Worm (Caenorhabditis elegans) whole organism, L1 larva: ENCODE measurements around the gene clik-2.

Experiments
- ama-1 ChIP-seq: fragments of 150-350 bp; optimal IDR thresholded peaks from 2 replicates; lab custom pipeline; 2014
- ceh-90 ChIP-seq: sonication (generic microtip); optimal IDR thresholded peaks from 2 replicates; lab custom pipeline; 2016; ENCODE audit warnings: missing genetic modification characterization, missing compliant biosample characterization
- fos-1 ChIP-seq: fragments of 150-350 bp; optimal IDR thresholded peaks from 2 replicates; lab custom pipeline; 2014; ENCODE audit warnings: missing biosample characterization, missing genetic modification characterization
- nhr-11 ChIP-seq: fragments of 150-350 bp; optimal IDR thresholded peaks from 2 replicates; lab custom pipeline; 2014; ENCODE audit warnings: missing biosample characterization, missing genetic modification characterization
- nhr-77 ChIP-seq: fragments of 150-350 bp; optimal IDR thresholded peaks from 2 replicates; lab custom pipeline; 2014; ENCODE audit warnings: missing biosample characterization, missing genetic modification characterization
- unc-62 ChIP-seq: fragments of 150-350 bp; optimal IDR thresholded peaks from 2 replicates; lab custom pipeline; 2014; ENCODE audit warnings: missing biosample characterization, missing genetic modification reagents, missing genetic modification characterization
- ztf-4 ChIP-seq: fragments of 150-350 bp; optimal IDR thresholded peaks from 2 replicates; lab custom pipeline; 2014; ENCODE audit warnings: missing biosample characterization, missing genetic modification characterization

DNA sequence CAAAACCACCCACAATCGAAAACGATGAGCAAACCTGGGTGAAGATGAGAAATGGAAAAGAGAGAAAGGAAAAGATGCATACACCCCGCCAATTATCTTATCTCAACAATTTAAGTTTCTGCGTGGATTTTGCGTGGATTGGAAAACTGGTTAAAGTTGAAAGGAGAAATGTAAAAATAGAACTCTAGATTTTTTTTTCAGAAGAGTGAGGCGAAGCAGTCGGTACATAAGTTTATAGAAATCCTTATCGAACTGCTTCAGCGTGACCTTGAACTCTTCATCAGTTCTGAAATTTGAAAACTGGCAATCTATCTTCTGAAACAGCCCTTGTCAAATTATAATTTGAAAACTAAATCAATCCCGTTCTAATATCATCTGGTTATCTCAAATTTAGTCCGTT lies at the start of gene clik-2:
- TF ChIP-seq fos-1 (tag; lab: Kevin White, UChicago) (no peak), ztf-4 (tag; lab: Kevin White, UChicago) (no peak), ama-1 (lab: Kevin White, UChicago) (no peak), unc-62 (GFP tag; lab: Kevin White, UChicago) (no peak), nhr-11 (tag; lab: Kevin White, UChicago) (no peak), nhr-77 (tag; lab: Kevin White, UChicago) (no peak), ceh-90 (tag; lab: Kevin White, UChicago) (no peak)
